Worm (Caenorhabditis elegans): Measurements from ENCODE around the gene C33H5.13.

DNA sequence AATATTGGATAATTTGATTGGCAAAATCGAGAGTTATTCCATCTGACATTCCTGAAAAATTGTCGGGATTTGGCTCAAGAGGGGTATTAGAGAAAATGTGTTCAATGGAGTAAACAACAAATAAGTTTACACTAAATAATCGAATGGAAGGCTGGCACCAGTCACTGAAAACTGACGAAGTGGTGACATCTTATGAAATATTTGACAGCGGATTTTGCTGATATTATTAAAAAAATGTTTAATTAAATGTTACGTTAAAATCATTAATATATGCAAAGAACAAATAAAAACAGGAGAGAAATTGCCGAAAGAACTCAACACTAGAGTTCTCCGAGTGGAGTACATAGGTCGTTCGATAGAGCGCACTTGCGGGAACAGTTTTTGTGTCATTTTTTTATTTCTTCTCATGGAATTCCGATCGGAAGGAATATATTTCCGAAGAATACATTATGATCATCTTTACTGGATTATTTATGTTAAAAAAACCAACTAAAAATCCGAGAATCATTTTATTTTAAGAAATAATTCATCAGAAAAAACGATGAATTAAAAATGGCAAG lies 6.5 kb downstream of the C33H5.13 start, which contains the start of gene tag-322:
- TF ChIP-seq nhr-11 (tag; optimal IDR thresholded peaks at IDR 0.05): no peak
- no peak for TF ChIP-seq sdz-12 (GFP tag; optimal IDR thresholded peaks at IDR 0.05)
- no peak for TF ChIP-seq fos-1 (tag; optimal IDR thresholded peaks at IDR 0.05)
